Fruit fly (Drosophila melanogaster) whole organism, pupa: Measurements from ENCODE around the gene obst-H.

Experiments
- CG12605 ChIP-seq: fragments of 200-800 bp; sonication (Bioruptor generic); IDR thresholded peaks from 2 replicates; pipeline ENCODE4 v1.3.6; 2022; ENCODE audit warnings: missing biosample characterization, missing genetic modification characterization
- CG15710 ChIP-seq: fragments of 200-800 bp; sonication (Bioruptor generic); optimal IDR thresholded peaks from 2 replicates; lab custom pipeline; 2018; ENCODE audit warnings: missing biosample characterization, mild to moderate bottlenecking, missing genetic modification characterization, moderate library complexity
- CG8159 ChIP-seq: fragments of 200-800 bp; sonication (Bioruptor generic); optimal IDR thresholded peaks from 3 replicates; lab custom pipeline; 2018; ENCODE audit warnings: missing biosample characterization, mild to moderate bottlenecking, missing genetic modification characterization, moderate library complexity
- D1 ChIP-seq: fragments of 200-800 bp; sonication (Bioruptor generic); optimal IDR thresholded peaks from 2 replicates; lab custom pipeline; 2018; ENCODE audit warnings: missing biosample characterization, mild to moderate bottlenecking, missing genetic modification characterization, moderate library complexity
- EcR ChIP-seq: fragments of 200-800 bp; sonication (Bioruptor generic); optimal IDR thresholded peaks from 3 replicates; lab custom pipeline; 2019; ENCODE audit warnings: missing biosample characterization, missing genetic modification characterization, mild to moderate bottlenecking, moderate library complexity, missing genetic modification reagents
- Ets98B ChIP-seq: fragments of 200-800 bp; sonication (Bioruptor generic); IDR thresholded peaks from 2 replicates; pipeline ENCODE4 v1.3.6; 2022; ENCODE audit warnings: missing biosample characterization, missing genetic modification characterization
- gl ChIP-seq: fragments of 200-800 bp; sonication (Bioruptor generic); optimal IDR thresholded peaks from 2 replicates; lab custom pipeline; 2018; ENCODE audit warnings: missing biosample characterization, mild to moderate bottlenecking, missing genetic modification characterization

- TF ChIP-seq CG15710 (tag; lab: Kevin White, UChicago) = no peak
- no peak for TF ChIP-seq Ets98B (GFP tag; lab: Robert Waterston, UW)
- TF ChIP-seq D1 = no peak
- no peak for TF ChIP-seq EcR (GFP tag; lab: Kevin White, UChicago)
- no peak for TF ChIP-seq CG12605
- TF ChIP-seq gl (tag; lab: Kevin White, UChicago) = no peak
- no peak for TF ChIP-seq CG8159 (tag; lab: Kevin White, UChicago)
Observed at dm6 chr3L:15536550-15536949, 7.5 kb upstream of the obst-H start.
